Worm (Caenorhabditis elegans) whole organism, late embryonic: ENCODE results near the gene ect-2.

Experiments
- ama-1 ChIP-seq: fragments of 150-350 bp; optimal IDR thresholded peaks from 2 replicates; lab custom pipeline; 2014
- lin-11 ChIP-seq: fragments of 200-800 bp; sonication (Bioruptor generic); optimal IDR thresholded peaks from 2 replicates; lab custom pipeline; 2018; ENCODE audit warnings: mild to moderate bottlenecking, missing genetic modification characterization, missing compliant biosample characterization
- nhr-11 ChIP-seq: fragments of 150-350 bp; optimal IDR thresholded peaks from 2 replicates; lab custom pipeline; 2014; ENCODE audit warnings: missing biosample characterization, missing genetic modification characterization
- sdc-2 ChIP-seq: sonication (generic microtip); optimal IDR thresholded peaks from 2 replicates; lab custom pipeline; 2016; ENCODE audit warnings: missing genotype, missing genetic modification characterization, missing compliant biosample characterization
- syd-9 ChIP-seq: sonication (generic microtip); optimal IDR thresholded peaks from 2 replicates; lab custom pipeline; 2016; ENCODE audit warnings: mild to moderate bottlenecking, missing genetic modification characterization, moderate library complexity, missing compliant biosample characterization

- TF ChIP-seq syd-9 (tag; lab: Kevin White, UChicago) (no peak), ama-1 (no peak), nhr-11 (tag; lab: Kevin White, UChicago) (no peak), lin-11 (no peak), sdc-2 (tag; lab: Kevin White, UChicago) (no peak)
Measured at ce11 chrII:10804442-10804841, 20.7 kb upstream of the ect-2 start.
